Fruit fly (Drosophila melanogaster) whole organism, embryonic: ENCODE results near the gene zuc.

Experiments used
- C15 ChIP-seq: fragments of 200-800 bp; sonication (Bioruptor generic); IDR thresholded peaks from 3 replicates; pipeline ENCODE4 v1.3.6; 2022; ENCODE audit warnings: missing biosample characterization, missing genetic modification characterization
- CG11093 ChIP-seq: fragments of 200-800 bp; sonication (Bioruptor generic); IDR thresholded peaks from 3 replicates; pipeline ENCODE4 v1.3.6; 2022; ENCODE audit warnings: missing biosample characterization, missing genetic modification characterization
- CG12155 ChIP-seq: fragments of 200-800 bp; sonication (Bioruptor generic); optimal IDR thresholded peaks from 3 replicates; lab custom pipeline; 2016; ENCODE audit warnings: missing biosample characterization, missing genetic modification characterization
- CG12299 ChIP-seq: fragments of 200-800 bp; sonication (Bioruptor generic); optimal IDR thresholded peaks from 2 replicates; lab custom pipeline; 2018; ENCODE audit warnings: missing biosample characterization, mild to moderate bottlenecking, missing genetic modification characterization
- CG1233 ChIP-seq: fragments of 200-800 bp; sonication (Bioruptor generic); optimal IDR thresholded peaks from 4 replicates; lab custom pipeline; 2018; ENCODE audit warnings: missing biosample characterization, mild to moderate bottlenecking, missing genetic modification characterization
- CG13424 ChIP-seq: fragments of 200-800 bp; sonication (Bioruptor generic); optimal IDR thresholded peaks from 2 replicates; lab custom pipeline; 2019; ENCODE audit warnings: missing biosample characterization, mild to moderate bottlenecking, missing genetic modification characterization, moderate library complexity
- CG13775 ChIP-seq: fragments of 200-800 bp; sonication (Bioruptor generic); optimal IDR thresholded peaks from 3 replicates; lab custom pipeline; 2017; ENCODE audit warnings: missing biosample characterization, mild to moderate bottlenecking, missing genetic modification characterization
- CG14965 ChIP-seq: fragments of 200-800 bp; sonication (Bioruptor generic); optimal IDR thresholded peaks from 2 replicates; lab custom pipeline; 2016; ENCODE audit warnings: missing biosample characterization, missing genetic modification characterization, borderline replicate concordance
- CG15514 ChIP-seq: fragments of 200-800 bp; sonication (Bioruptor generic); optimal IDR thresholded peaks from 3 replicates; lab custom pipeline; 2017; ENCODE audit warnings: missing biosample characterization, missing genetic modification characterization, mild to moderate bottlenecking, moderate library complexity, missing genetic modification reagents
- CG17612 ChIP-seq: fragments of 200-800 bp; sonication (Bioruptor generic); IDR thresholded peaks from 2 replicates; pipeline ENCODE4 v1.3.6; 2022; ENCODE audit warnings: missing biosample characterization, missing genetic modification characterization
- CG17829 ChIP-seq: fragments of 200-800 bp; optimal IDR thresholded peaks from 2 replicates; lab custom pipeline; 2019; ENCODE audit warnings: missing biosample characterization, mild to moderate bottlenecking, missing genetic modification characterization, moderate library complexity
- CG17912 ChIP-seq: fragments of 200-800 bp; sonication (Bioruptor generic); optimal IDR thresholded peaks from 2 replicates; lab custom pipeline; 2018; ENCODE audit warnings: missing biosample characterization, mild to moderate bottlenecking, missing genetic modification characterization
- CG18011 ChIP-seq: fragments of 200-800 bp; sonication (Bioruptor generic); optimal IDR thresholded peaks from 2 replicates; lab custom pipeline; 2017; ENCODE audit warnings: missing biosample characterization, missing genetic modification characterization, mild to moderate bottlenecking, moderate library complexity, missing genotype
- CG2129 ChIP-seq: fragments of 200-800 bp; sonication (Bioruptor generic); IDR thresholded peaks from 2 replicates; pipeline ENCODE4 v1.3.6; 2022; ENCODE audit warnings: missing biosample characterization, missing genetic modification characterization; ENCODE audit not compliant: partially characterized antibody
- CG2712 ChIP-seq: fragments of 200-800 bp; optimal IDR thresholded peaks from 3 replicates; lab custom pipeline; 2019; ENCODE audit warnings: missing biosample characterization, mild to moderate bottlenecking, missing genetic modification characterization, moderate library complexity
- CG31224 ChIP-seq: fragments of 200-800 bp; sonication (Bioruptor generic); IDR thresholded peaks from 2 replicates; pipeline ENCODE4 v1.3.6; 2022; ENCODE audit warnings: missing biosample characterization, missing genetic modification characterization
- CG32767 ChIP-seq: fragments of 200-800 bp; sonication (Bioruptor generic); IDR thresholded peaks from 2 replicates; pipeline ENCODE4 v1.3.6; 2022; ENCODE audit warnings: missing biosample characterization, missing genetic modification characterization
- CG34376 ChIP-seq: fragments of 200-800 bp; sonication (Bioruptor generic); optimal IDR thresholded peaks from 2 replicates; lab custom pipeline; 2018; ENCODE audit warnings: missing biosample characterization, mild to moderate bottlenecking, missing genetic modification characterization
- CG5953 ChIP-seq: fragments of 200-800 bp; sonication (Bioruptor generic); IDR thresholded peaks from 2 replicates; pipeline ENCODE4 v1.3.6; 2022; ENCODE audit warnings: missing biosample characterization, missing genetic modification characterization
- CG7556 ChIP-seq: fragments of 200-800 bp; sonication (Bioruptor generic); optimal IDR thresholded peaks from 2 replicates; lab custom pipeline; 2017; ENCODE audit warnings: missing biosample characterization, mild to moderate bottlenecking, missing genetic modification characterization
- CG8388 ChIP-seq: fragments of 200-800 bp; sonication (Bioruptor generic); optimal IDR thresholded peaks from 2 replicates; lab custom pipeline; 2019; ENCODE audit warnings: missing biosample characterization, mild to moderate bottlenecking, missing genetic modification characterization, moderate library complexity
- CG9876 ChIP-seq: fragments of 200-800 bp; sonication (Bioruptor generic); optimal IDR thresholded peaks from 2 replicates; lab custom pipeline; 2016; ENCODE audit warnings: missing biosample characterization, missing genetic modification characterization
- Doc3 ChIP-seq: fragments of 200-800 bp; sonication (Bioruptor generic); IDR thresholded peaks from 3 replicates; pipeline ENCODE4 v1.3.6; 2022; ENCODE audit warnings: missing biosample characterization, missing genetic modification characterization; ENCODE audit not compliant: partially characterized antibody
- Fer1 ChIP-seq: fragments of 200-800 bp; sonication (Bioruptor generic); optimal IDR thresholded peaks from 2 replicates; lab custom pipeline; 2017; ENCODE audit warnings: missing biosample characterization, mild to moderate bottlenecking, missing genetic modification characterization
- HmgD ChIP-seq: fragments of 200-800 bp; sonication (Bioruptor generic); optimal IDR thresholded peaks from 3 replicates; lab custom pipeline; 2016; ENCODE audit warnings: missing biosample characterization, missing genetic modification characterization
- Hsf ChIP-seq: fragments of 200-800 bp; sonication (Bioruptor generic); optimal IDR thresholded peaks from 3 replicates; lab custom pipeline; 2016; ENCODE audit warnings: missing biosample characterization, missing genetic modification characterization
- Jarid2 ChIP-seq: fragments of 200-800 bp; sonication (Bioruptor generic); optimal IDR thresholded peaks from 3 replicates; lab custom pipeline; 2017; ENCODE audit warnings: mild to moderate bottlenecking, missing biosample characterization, missing genetic modification reagents, missing genetic modification characterization
- Kr ChIP-seq: fragments of 200-800 bp; sonication (Bioruptor generic); optimal IDR thresholded peaks from 2 replicates; lab custom pipeline; 2017; ENCODE audit warnings: missing biosample characterization, mild to moderate bottlenecking, missing genetic modification characterization
- Max ChIP-seq: fragments of 200-800 bp; sonication (Bioruptor generic); optimal IDR thresholded peaks from 2 replicates; lab custom pipeline; 2016; ENCODE audit warnings: missing biosample characterization, mild to moderate bottlenecking, missing genetic modification characterization
- NC2α ChIP-seq: fragments of 200-800 bp; sonication (Bioruptor generic); optimal IDR thresholded peaks from 2 replicates; lab custom pipeline; 2016; ENCODE audit warnings: missing biosample characterization, missing genetic modification characterization
- Nf-YB ChIP-seq: fragments of 200-800 bp; sonication (Bioruptor generic); optimal IDR thresholded peaks from 3 replicates; lab custom pipeline; 2019; ENCODE audit warnings: missing biosample characterization, mild to moderate bottlenecking, missing genetic modification characterization, moderate library complexity
- Poxn ChIP-seq: fragments of 200-800 bp; sonication (Bioruptor generic); IDR thresholded peaks from 2 replicates; pipeline ENCODE4 v1.3.6; 2022; ENCODE audit warnings: missing biosample characterization, missing genetic modification characterization
- Trl ChIP-seq, 3 experiments: fragments of >200 bp in 2 of 3; fragments of 200-800 bp in 1 of 3; sonication (Bioruptor generic) in 1 of 3; optimal IDR thresholded peaks; 2 replicates in 1 of 3; 3 replicates in 2 of 3; lab custom pipeline; 2016 to 2017; ENCODE audit warnings: missing biosample characterization in 1 of 3, missing genetic modification characterization in 1 of 3
- al ChIP-seq: fragments of 200-800 bp; sonication (Bioruptor generic); IDR thresholded peaks from 2 replicates; pipeline ENCODE4 v1.3.6; 2022; ENCODE audit warnings: missing biosample characterization, missing genetic modification characterization
- crc ChIP-seq: fragments of 200-800 bp; sonication (Bioruptor generic); optimal IDR thresholded peaks from 2 replicates; lab custom pipeline; 2016; ENCODE audit warnings: missing biosample characterization, missing genetic modification characterization
- dan ChIP-seq: fragments of 200-800 bp; sonication (Bioruptor generic); IDR thresholded peaks from 2 replicates; pipeline ENCODE4 v1.3.6; 2022; ENCODE audit warnings: missing biosample characterization, missing genetic modification characterization
- ems ChIP-seq: fragments of 200-800 bp; sonication (Bioruptor generic); optimal IDR thresholded peaks from 3 replicates; lab custom pipeline; 2016; ENCODE audit warnings: missing biosample characterization, missing genetic modification characterization
- ftz-f1 ChIP-seq: fragments of 200-800 bp; sonication (Bioruptor generic); optimal IDR thresholded peaks from 2 replicates; lab custom pipeline; 2016; ENCODE audit warnings: missing biosample characterization, missing genetic modification characterization
- lbe ChIP-seq: fragments of 200-800 bp; sonication (Bioruptor generic); optimal IDR thresholded peaks from 2 replicates; lab custom pipeline; 2016; ENCODE audit warnings: missing biosample characterization, mild to moderate bottlenecking, missing genetic modification characterization
- mam ChIP-seq: fragments of 200-800 bp; sonication (Bioruptor generic); optimal IDR thresholded peaks from 3 replicates; lab custom pipeline; 2016; ENCODE audit warnings: missing biosample characterization, missing genetic modification characterization
- nerfin-1 ChIP-seq: fragments of 200-800 bp; sonication (Bioruptor generic); optimal IDR thresholded peaks from 3 replicates; lab custom pipeline; 2019; ENCODE audit warnings: missing biosample characterization, mild to moderate bottlenecking, missing genetic modification characterization, moderate library complexity
- onecut ChIP-seq: fragments of 200-800 bp; sonication (Bioruptor generic); IDR thresholded peaks from 2 replicates; pipeline ENCODE4 v1.3.6; 2022; ENCODE audit warnings: missing biosample characterization, missing genetic modification characterization
- scrt ChIP-seq: fragments of 200-800 bp; sonication (Bioruptor generic); optimal IDR thresholded peaks from 2 replicates; lab custom pipeline; 2018; ENCODE audit warnings: missing biosample characterization, mild to moderate bottlenecking, missing genetic modification characterization, moderate library complexity
- sr ChIP-seq: fragments of 200-800 bp; sonication (Bioruptor generic); IDR thresholded peaks from 3 replicates; pipeline ENCODE4 v1.3.6; 2022; ENCODE audit warnings: missing biosample characterization, missing genetic modification characterization
- stwl ChIP-seq: fragments of 200-800 bp; sonication (Bioruptor generic); optimal IDR thresholded peaks from 3 replicates; lab custom pipeline; 2018; ENCODE audit warnings: missing biosample characterization, mild to moderate bottlenecking, missing genetic modification characterization, moderate library complexity
- sug ChIP-seq: fragments of 200-800 bp; optimal IDR thresholded peaks from 2 replicates; lab custom pipeline; 2019; ENCODE audit warnings: missing biosample characterization, mild to moderate bottlenecking, missing genetic modification characterization, moderate library complexity
- tin ChIP-seq: fragments of 200-800 bp; sonication (Bioruptor generic); optimal IDR thresholded peaks from 3 replicates; lab custom pipeline; 2016; ENCODE audit warnings: missing biosample characterization, missing genetic modification characterization
- tup ChIP-seq: fragments of 200-800 bp; sonication (Bioruptor generic); optimal IDR thresholded peaks from 2 replicates; lab custom pipeline; 2016; ENCODE audit warnings: missing biosample characterization, mild to moderate bottlenecking, missing genetic modification characterization, moderate library complexity

Gene zuc

DNA sequence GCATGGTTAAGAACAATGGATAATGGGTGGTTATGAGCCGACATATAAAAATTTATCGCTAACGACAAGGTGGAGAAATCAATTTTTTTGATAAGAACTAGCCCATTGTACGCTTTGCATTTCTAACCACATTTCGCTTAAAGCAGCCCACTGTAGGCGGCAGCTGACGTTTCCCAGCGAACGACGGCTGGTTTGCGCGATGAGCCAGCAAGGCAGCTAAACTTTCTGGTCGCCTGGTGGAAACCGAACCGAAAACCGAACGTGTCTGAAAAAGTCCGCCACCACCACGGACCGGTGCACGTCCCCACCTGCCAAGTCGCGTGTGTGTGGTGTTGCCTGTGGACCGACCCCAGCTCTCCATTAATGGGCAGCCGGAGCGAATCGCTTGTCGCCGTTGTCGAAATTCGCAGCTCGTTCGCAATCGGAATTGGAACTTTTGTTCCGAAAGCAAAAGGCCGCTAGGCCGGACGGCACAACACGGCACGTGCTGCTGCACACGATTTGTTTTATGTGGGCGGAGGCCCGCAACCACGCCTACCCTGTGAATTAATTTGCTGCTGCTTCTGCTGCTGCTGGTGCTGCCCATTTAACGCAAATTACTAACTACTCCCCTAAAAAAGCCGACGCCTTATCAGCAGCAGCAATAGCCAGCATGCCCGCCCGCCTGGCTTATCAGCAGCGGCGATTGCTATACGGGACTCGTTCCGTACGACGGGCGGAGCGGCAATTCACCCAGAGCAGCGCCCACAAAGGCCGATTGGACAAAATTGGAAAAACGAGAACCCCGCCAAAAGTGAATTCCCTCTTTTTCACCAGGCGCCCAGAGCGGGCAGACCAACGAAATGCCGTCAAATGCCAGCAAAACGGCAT lies 13.5 kb upstream of the zuc start (continued):
- TF ChIP-seq CG1233 (GFP tag; lab: Kevin White, UChicago), result peak; percentile 27
- TF ChIP-seq Jarid2, result no peak
- TF ChIP-seq CG17829, result peak; percentile 19
- peak; percentile 11 for TF ChIP-seq Hsf (GFP tag; lab: Kevin White, UChicago)
- no peak for TF ChIP-seq CG32767 (GFP tag; lab: Robert Waterston, UW)
- no peak for TF ChIP-seq Max (GFP tag; lab: Kevin White, UChicago)
- peak; percentile 32 for TF ChIP-seq tin (GFP tag; lab: Kevin White, UChicago)
- TF ChIP-seq lbe, result no peak
- TF ChIP-seq ems, result peak; percentile 1
- TF ChIP-seq crc (GFP tag; lab: Kevin White, UChicago), result no peak
- TF ChIP-seq sr, result no peak
- no peak for TF ChIP-seq Nf-YB (GFP tag; lab: Kevin White, UChicago)
- peak; percentile 98 for TF ChIP-seq sug
- no peak for TF ChIP-seq CG11093
- no peak for TF ChIP-seq CG5953 (GFP tag; lab: Robert Waterston, UW)
- TF ChIP-seq CG31224 (GFP tag; lab: Robert Waterston, UW), result no peak
- TF ChIP-seq CG12299, result peak; percentile 27
- TF ChIP-seq CG13424 (tag; lab: Kevin White, UChicago), result peak; percentile 60
- no peak for TF ChIP-seq dan (GFP tag; lab: Robert Waterston, UW)
- TF ChIP-seq NC2α (GFP tag; lab: Kevin White, UChicago), result no peak
- peak; percentile 97 for TF ChIP-seq ftz-f1 (GFP tag; lab: Kevin White, UChicago)
- TF ChIP-seq tup (GFP tag; lab: Kevin White, UChicago), result no peak
- no peak for TF ChIP-seq CG18011 (GFP tag; lab: Kevin White, UChicago)
- TF ChIP-seq CG8388 (GFP tag; lab: Kevin White, UChicago), result peak; percentile 25
- no peak for TF ChIP-seq mam
- no peak for TF ChIP-seq stwl (tag; lab: Kevin White, UChicago)
- no peak for TF ChIP-seq CG2129
- no peak for TF ChIP-seq Poxn
- peak; percentile 93 for TF ChIP-seq CG15514 (GFP tag; lab: Kevin White, UChicago)
- TF ChIP-seq CG17912 (GFP tag; lab: Kevin White, UChicago), result no peak
- peak; percentile 21 for TF ChIP-seq CG13775 (GFP tag; lab: Kevin White, UChicago)
- peak; percentile 92 for TF ChIP-seq Fer1 (GFP tag; lab: Kevin White, UChicago)
- TF ChIP-seq CG7556 (GFP tag; lab: Kevin White, UChicago), result peak; percentile 3
- peak; percentile 11 for TF ChIP-seq HmgD (GFP tag; lab: Kevin White, UChicago)
- peak; percentile 13 for TF ChIP-seq Kr (GFP tag; lab: Kevin White, UChicago)
- peak; percentile 15; the same call in 1 of the 2 replicates for TF ChIP-seq onecut (GFP tag; lab: Robert Waterston, UW)
- no peak for TF ChIP-seq C15 (GFP tag; lab: Robert Waterston, UW)
- TF ChIP-seq CG34376 (GFP tag; lab: Kevin White, UChicago), result peak; percentile 97
- no peak for TF ChIP-seq scrt (GFP tag; lab: Kevin White, UChicago)
- TF ChIP-seq Doc3, result no peak
- TF ChIP-seq CG17612 (GFP tag; lab: Robert Waterston, UW), result no peak
- TF ChIP-seq CG12155 (GFP tag; lab: Kevin White, UChicago), result peak; percentile 18
- peak; percentile 83 for TF ChIP-seq nerfin-1 (tag; lab: Kevin White, UChicago)
- TF ChIP-seq al (GFP tag; lab: Robert Waterston, UW), result no peak
- TF ChIP-seq CG9876, result no peak
- TF ChIP-seq CG14965, result no peak
- TF ChIP-seq Trl (optimal IDR thresholded peaks at IDR 0.05; lab: Kevin White, UChicago), result no peak
- TF ChIP-seq Trl (GFP tag; optimal IDR thresholded peaks at IDR 0.05; lab: Kevin White, UChicago), result peak; percentile 42
- TF ChIP-seq CG2712 (tag; lab: Kevin White, UChicago), result peak; percentile 63
